Worm (Caenorhabditis elegans): ENCODE results near the gene ZK632.14.

DNA sequence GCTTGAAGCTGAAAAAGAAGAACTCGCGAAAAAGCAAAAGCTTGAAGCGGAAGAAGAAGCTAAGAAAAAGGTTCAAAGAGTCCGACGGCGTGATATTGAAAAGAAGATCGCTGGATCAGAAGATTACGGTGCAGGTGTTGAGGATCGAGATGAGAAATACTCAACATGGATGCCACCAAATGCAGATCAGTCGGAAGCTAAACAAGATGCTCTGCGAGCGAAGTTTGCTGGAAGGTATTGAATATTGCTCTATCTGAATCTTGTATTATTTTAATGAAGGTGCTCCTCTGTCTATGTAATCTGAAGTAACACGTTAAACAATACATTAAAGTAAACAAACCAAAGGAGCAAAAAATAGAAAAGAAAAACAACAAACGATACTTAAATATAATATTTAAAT, 11.2 kb upstream of the ZK632.14 start:
- TF ChIP-seq dao-5 (tag; optimal IDR thresholded peaks at IDR 0.05) = no peak
- TF ChIP-seq him-1 (tag; optimal IDR thresholded peaks at IDR 0.05) = no peak
